Fruit fly (Drosophila melanogaster): Measurements from ENCODE around the gene MME1.

DNA sequence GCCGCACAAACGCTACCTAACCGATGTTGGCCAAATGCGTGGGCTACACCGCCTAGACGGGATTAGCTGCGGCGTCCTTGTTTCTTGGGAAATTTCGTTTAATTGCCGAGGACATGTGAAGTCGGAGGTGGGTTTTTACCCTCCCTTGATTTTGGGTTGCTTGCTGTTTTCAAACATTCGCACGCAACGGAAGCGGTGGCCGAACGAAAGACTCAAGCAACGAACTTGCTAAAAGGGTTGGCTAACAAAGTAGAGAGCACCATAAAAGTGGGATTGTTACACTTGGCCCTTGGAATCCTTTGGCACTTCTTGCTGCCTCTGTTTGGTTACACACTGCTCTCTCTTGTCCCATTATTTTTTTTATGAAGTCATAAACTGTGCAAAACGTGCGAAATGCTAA lies 16.8 kb upstream of the MME1 start:
- TF ChIP-seq dimm (GFP tag; IDR thresholded peaks at IDR 0.05) = no peak
- no peak for TF ChIP-seq Ptx1 (GFP tag; IDR thresholded peaks at IDR 0.05)
- TF ChIP-seq cato (GFP tag; optimal IDR thresholded peaks at IDR 0.05; ENCODE audit: borderline replicate concordance) = no peak
- TF ChIP-seq CG31224 (GFP tag; IDR thresholded peaks at IDR 0.05) = no peak
- no peak for TF ChIP-seq usp (GFP tag; optimal IDR thresholded peaks at IDR 0.05)
- no peak for TF ChIP-seq CG30403 (GFP tag; optimal IDR thresholded peaks at IDR 0.05)
